Fruit fly (Drosophila melanogaster) whole organism, embryonic: Measurements from ENCODE around the gene cni.

Source experiments
- Abd-B ChIP-seq: fragments of 200-800 bp; sonication (Bioruptor generic); optimal IDR thresholded peaks from 2 replicates; lab custom pipeline; 2018; ENCODE audit warnings: missing biosample characterization, mild to moderate bottlenecking, missing genetic modification characterization, moderate library complexity
- BEAF-32 ChIP-seq: fragments of 200-800 bp; sonication (Bioruptor generic); optimal IDR thresholded peaks from 3 replicates; lab custom pipeline; 2017; ENCODE audit warnings: missing biosample characterization, missing genetic modification characterization, mild to moderate bottlenecking, moderate library complexity, missing genetic modification reagents
- CG1792 ChIP-seq: fragments of 200-800 bp; sonication (Bioruptor generic); optimal IDR thresholded peaks from 2 replicates; lab custom pipeline; 2016; ENCODE audit warnings: missing biosample characterization, missing genetic modification characterization
- CG2678 ChIP-seq: fragments of 200-800 bp; sonication (Bioruptor generic); optimal IDR thresholded peaks from 3 replicates; lab custom pipeline; 2019; ENCODE audit warnings: missing biosample characterization, mild to moderate bottlenecking, missing genetic modification characterization, moderate library complexity
- CG30403 ChIP-seq: fragments of 200-800 bp; sonication (Bioruptor generic); optimal IDR thresholded peaks from 3 replicates; lab custom pipeline; 2016; ENCODE audit warnings: missing biosample characterization, missing genetic modification characterization
- CG3065 ChIP-seq: fragments of 200-800 bp; sonication (Bioruptor generic); optimal IDR thresholded peaks from 2 replicates; lab custom pipeline; 2016; ENCODE audit warnings: missing biosample characterization, missing genetic modification characterization
- CG34422 ChIP-seq: fragments of 200-800 bp; sonication (Bioruptor generic); IDR thresholded peaks from 3 replicates; pipeline ENCODE4 v1.3.6; 2022; ENCODE audit warnings: missing biosample characterization, missing genetic modification characterization
- CG3995 ChIP-seq: fragments of 200-800 bp; sonication (Bioruptor generic); optimal IDR thresholded peaks from 3 replicates; lab custom pipeline; 2016; ENCODE audit warnings: missing biosample characterization, missing genetic modification characterization
- CG8478 ChIP-seq: fragments of >200 bp; optimal IDR thresholded peaks from 2 replicates; lab custom pipeline; 2018
- CG8924 ChIP-seq: fragments of 200-800 bp; optimal IDR thresholded peaks from 3 replicates; lab custom pipeline; 2019; ENCODE audit warnings: missing biosample characterization, mild to moderate bottlenecking, missing genetic modification characterization, moderate library complexity
- CG9797 ChIP-seq: fragments of 200-800 bp; sonication (Bioruptor generic); optimal IDR thresholded peaks from 3 replicates; lab custom pipeline; 2018; ENCODE audit warnings: missing biosample characterization, mild to moderate bottlenecking, missing genetic modification characterization
- Chrac-16 ChIP-seq: fragments of 200-800 bp; sonication (Bioruptor generic); optimal IDR thresholded peaks from 3 replicates; lab custom pipeline; 2016; ENCODE audit warnings: missing biosample characterization, missing genetic modification characterization
- Dp ChIP-seq: fragments of 200-800 bp; sonication (Bioruptor generic); optimal IDR thresholded peaks from 2 replicates; lab custom pipeline; 2018; ENCODE audit warnings: missing biosample characterization, mild to moderate bottlenecking, missing genetic modification characterization, moderate library complexity
- HLH54F ChIP-seq: fragments of 200-800 bp; sonication (Bioruptor generic); optimal IDR thresholded peaks from 3 replicates; lab custom pipeline; 2016; ENCODE audit warnings: missing biosample characterization, missing genetic modification characterization
- Hey ChIP-seq: fragments of 200-800 bp; sonication (Bioruptor generic); optimal IDR thresholded peaks from 3 replicates; lab custom pipeline; 2018; ENCODE audit warnings: missing biosample characterization, mild to moderate bottlenecking, missing genetic modification characterization
- HmgD ChIP-seq: fragments of 200-800 bp; sonication (Bioruptor generic); optimal IDR thresholded peaks from 3 replicates; lab custom pipeline; 2016; ENCODE audit warnings: missing biosample characterization, missing genetic modification characterization
- Hr78 ChIP-seq, 2 experiments: fragments of 200-800 bp in 1 of 2; fragments of >200 bp in 1 of 2; sonication (Bioruptor generic) in 1 of 2; optimal IDR thresholded peaks; 2 replicates each; lab custom pipeline; 2017 to 2019; ENCODE audit warnings: missing biosample characterization in 2 of 2, missing genetic modification characterization in 2 of 2, mild to moderate bottlenecking in 1 of 2, moderate library complexity in 1 of 2
- Med ChIP-seq: fragments of 200-800 bp; sonication (Bioruptor generic); peaks from one replicate; lab custom pipeline; 2016; ENCODE audit warnings: missing biosample characterization, missing genetic modification characterization, mild to moderate bottlenecking, inconsistent platforms, moderate library complexity
- Nf-YA ChIP-seq: fragments of 200-800 bp; sonication (Bioruptor generic); IDR thresholded peaks from 2 replicates; pipeline ENCODE4 v1.3.6; 2022; ENCODE audit warnings: missing biosample characterization, missing genetic modification characterization
- Ptx1 ChIP-seq: fragments of 200-800 bp; sonication (Bioruptor generic); IDR thresholded peaks from 2 replicates; pipeline ENCODE4 v1.3.6; 2022; ENCODE audit warnings: missing biosample characterization, missing genetic modification characterization
- Sox102F ChIP-seq: fragments of 200-800 bp; sonication (Bioruptor generic); optimal IDR thresholded peaks from 2 replicates; lab custom pipeline; 2018; ENCODE audit warnings: missing biosample characterization, mild to moderate bottlenecking, missing genetic modification characterization, moderate library complexity
- Xbp1 ChIP-seq: fragments of 200-800 bp; sonication (Bioruptor generic); optimal IDR thresholded peaks from 3 replicates; lab custom pipeline; 2016; ENCODE audit warnings: missing biosample characterization, mild to moderate bottlenecking, missing genetic modification characterization
- ab ChIP-seq: fragments of 200-800 bp; sonication (Bioruptor generic); optimal IDR thresholded peaks from 2 replicates; lab custom pipeline; 2016; ENCODE audit warnings: missing biosample characterization, missing genetic modification characterization
- aop ChIP-seq: fragments of 200-800 bp; sonication (Bioruptor generic); IDR thresholded peaks from 2 replicates; pipeline ENCODE4 v1.3.6; 2022; ENCODE audit warnings: missing biosample characterization, missing genetic modification characterization
- chif ChIP-seq, 2 experiments: fragments of 200-800 bp; sonication (Bioruptor generic); optimal IDR thresholded peaks; 3 replicates each; lab custom pipeline; 2016; ENCODE audit warnings: missing biosample characterization in 2 of 2, missing genetic modification characterization in 2 of 2
- corto ChIP-seq: fragments of 200-800 bp; sonication (Bioruptor generic); optimal IDR thresholded peaks from 2 replicates; lab custom pipeline; 2016; ENCODE audit warnings: missing biosample characterization, mild to moderate bottlenecking, missing genetic modification characterization, moderate library complexity
- ewg ChIP-seq: fragments of 200-800 bp; sonication (Bioruptor generic); optimal IDR thresholded peaks from 3 replicates; lab custom pipeline; 2017; ENCODE audit warnings: mild to moderate bottlenecking, missing biosample characterization, missing genetic modification reagents, missing genetic modification characterization
- grau ChIP-seq: fragments of 200-800 bp; optimal IDR thresholded peaks from 3 replicates; lab custom pipeline; 2019; ENCODE audit warnings: missing biosample characterization, mild to moderate bottlenecking, missing genetic modification characterization, moderate library complexity
- grn ChIP-seq: fragments of 200-800 bp; sonication (Bioruptor generic); optimal IDR thresholded peaks from 3 replicates; lab custom pipeline; 2017; ENCODE audit warnings: missing biosample characterization, missing genetic modification characterization
- onecut ChIP-seq: fragments of 200-800 bp; sonication (Bioruptor generic); IDR thresholded peaks from 2 replicates; pipeline ENCODE4 v1.3.6; 2022; ENCODE audit warnings: missing biosample characterization, missing genetic modification characterization
- trem ChIP-seq: fragments of 200-800 bp; optimal IDR thresholded peaks from 3 replicates; lab custom pipeline; 2019; ENCODE audit warnings: missing biosample characterization, mild to moderate bottlenecking, missing genetic modification characterization, moderate library complexity
- zf30C ChIP-seq: fragments of 200-800 bp; sonication (Bioruptor generic); optimal IDR thresholded peaks from 3 replicates; lab custom pipeline; 2018; ENCODE audit warnings: missing biosample characterization, mild to moderate bottlenecking, missing genetic modification characterization

cni gene

dm6 chr2L:16261576-16262217, 48.8 kb downstream of the cni start, which contains the start of the genes twe and CG4935 (continued):
- TF ChIP-seq Med (GFP tag; lab: Kevin White, UChicago) (no peak), Sox102F (GFP tag; lab: Kevin White, UChicago) (no peak), Chrac-16 (no peak), Abd-B (GFP tag; lab: Kevin White, UChicago) (no peak), trem (tag; lab: Kevin White, UChicago) (peak; percentile 31), CG1792 (GFP tag; lab: Kevin White, UChicago) (no peak), CG2678 (tag; lab: Kevin White, UChicago) (no peak), CG8924 (tag; lab: Kevin White, UChicago) (peak; percentile 27), chif (GFP tag; optimal IDR thresholded peaks at IDR 0.05; lab: Kevin White, UChicago) (no peak), aop (GFP tag; lab: Robert Waterston, UW) (no peak), HLH54F (no peak), onecut (GFP tag; lab: Robert Waterston, UW) (no peak), Nf-YA (GFP tag; lab: Robert Waterston, UW) (no peak), Ptx1 (GFP tag; lab: Robert Waterston, UW) (no peak), zf30C (peak; percentile 20), ewg (GFP tag; lab: Kevin White, UChicago) (peak; percentile 22), CG9797 (peak; percentile 19), Hr78 (GFP tag; optimal IDR thresholded peaks at IDR 0.05; lab: Kevin White, UChicago) (no peak), CG30403 (GFP tag; lab: Kevin White, UChicago) (peak; percentile 16), CG3995 (no peak), CG8478 (lab: Kevin White, UChicago) (no peak), Hey (tag; lab: Kevin White, UChicago) (no peak), HmgD (GFP tag; lab: Kevin White, UChicago) (no peak), CG34422 (GFP tag; lab: Robert Waterston, UW) (no peak), ab (GFP tag; lab: Kevin White, UChicago) (no peak), BEAF-32 (GFP tag; lab: Kevin White, UChicago) (peak; percentile 9), corto (GFP tag; lab: Kevin White, UChicago) (no peak), Xbp1 (peak; percentile 48), grau (tag; lab: Kevin White, UChicago) (peak; percentile 14), grn (no peak), CG3065 (GFP tag; lab: Kevin White, UChicago) (no peak), Dp (GFP tag; lab: Kevin White, UChicago) (peak; percentile 70)
- TF ChIP-seq, all 482 proteins: peak for 31
